Worm (Caenorhabditis elegans): Measurements from ENCODE around the gene ire-1.

The ire-1 gene

DNA sequence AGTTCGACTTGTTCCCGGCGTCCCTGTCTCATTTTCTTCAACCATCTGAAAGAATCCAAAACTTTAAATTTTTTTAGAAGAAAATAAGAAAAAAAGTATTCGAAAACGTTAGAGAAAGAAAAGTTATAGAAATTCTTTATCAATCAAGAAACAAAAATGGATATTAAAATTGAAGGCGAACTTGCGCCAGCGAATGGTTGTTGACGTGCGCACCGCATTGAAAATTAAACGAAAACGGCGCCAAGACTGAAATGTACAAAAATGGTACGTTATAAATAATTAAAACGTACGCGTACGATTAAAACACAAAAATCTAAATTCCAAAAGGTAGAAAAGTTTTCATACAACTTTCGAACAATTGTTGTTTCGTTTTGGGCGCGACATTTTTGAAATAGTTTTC lies 37.9 kb downstream of the ire-1 start, which contains the start of gene K02C4.3 (continued):
- TF ChIP-seq F39B2.1 (GFP tag; IDR thresholded peaks at IDR 0.05) (0 out of 2 replicates have a peak, but pooled peaks have one; percentile 25), let-526 (GFP tag; IDR thresholded peaks at IDR 0.05) (no peak), ceh-58 (GFP tag; IDR thresholded peaks at IDR 0.05) (no peak), hlh-26 (GFP tag; conservative IDR thresholded peaks at IDR 0.05) (no peak), mes-4 (tag; optimal IDR thresholded peaks at IDR 0.05) (no peak), mcd-1 (GFP tag; IDR thresholded peaks at IDR 0.05) (peak; percentile 75), lsl-1 (GFP tag; optimal IDR thresholded peaks at IDR 0.05) (peak; percentile 56), Y53F4B.3 (GFP tag; IDR thresholded peaks at IDR 0.05) (no peak), aptf-2 (GFP tag; conservative IDR thresholded peaks at IDR 0.05) (no peak), ztf-25 (GFP tag; IDR thresholded peaks at IDR 0.05) (no peak), ekl-4 (GFP tag; IDR thresholded peaks at IDR 0.05) (no peak), unc-62 (GFP tag; optimal IDR thresholded peaks at IDR 0.05) (no peak), F23B12.7 (tag; optimal IDR thresholded peaks at IDR 0.05; ENCODE audit: insufficient read depth) (peak; percentile 13), egrh-3 (GFP tag; IDR thresholded peaks at IDR 0.05) (no peak), ceh-79 (tag; optimal IDR thresholded peaks at IDR 0.05) (no peak), C06A6.2 (GFP tag; conservative IDR thresholded peaks at IDR 0.05) (no peak), hmg-20 (GFP tag; IDR thresholded peaks at IDR 0.05) (no peak), B0336.3 (GFP tag; IDR thresholded peaks at IDR 0.05) (no peak), ztf-3 (GFP tag; optimal IDR thresholded peaks at IDR 0.05) (no peak), B0019.2 (GFP tag; conservative IDR thresholded peaks at IDR 0.05) (no peak), mxl-1 (tag; optimal IDR thresholded peaks at IDR 0.05) (no peak), rec-8 (tag; optimal IDR thresholded peaks at IDR 0.05) (no peak), F57C9.4 (tag; optimal IDR thresholded peaks at IDR 0.05) (no peak), die-1 (tag; optimal IDR thresholded peaks at IDR 0.05) (no peak), lin-26 (GFP tag; IDR thresholded peaks at IDR 0.05) (no peak), B0261.1 (tag; optimal IDR thresholded peaks at IDR 0.05) (no peak), ceh-40 (GFP tag; IDR thresholded peaks at IDR 0.05) (no peak), cebp-1 (GFP tag; IDR thresholded peaks at IDR 0.05) (no peak), cebp-1 (tag; optimal IDR thresholded peaks at IDR 0.05) (no peak), let-607 (tag; optimal IDR thresholded peaks at IDR 0.05) (no peak), cebp-2 (GFP tag; IDR thresholded peaks at IDR 0.05) (no peak), efl-1 (GFP tag; optimal IDR thresholded peaks at IDR 0.05) (peak; percentile 69), hsf-1 (GFP tag; IDR thresholded peaks at IDR 0.05) (no peak), pbrm-1 (GFP tag; IDR thresholded peaks at IDR 0.05) (no peak), rcor-1 (GFP tag; IDR thresholded peaks at IDR 0.05) (no peak), ceh-91 (GFP tag; IDR thresholded peaks at IDR 0.05) (0 out of 2 replicates have a peak, but pooled peaks have one; percentile 16), repo-1 (tag; optimal IDR thresholded peaks at IDR 0.05) (no peak), lin-35 (GFP tag; optimal IDR thresholded peaks at IDR 0.05) (peak in 1 of 3 experiments; percentile 80), Y53G8AR.9 (GFP tag; conservative IDR thresholded peaks at IDR 0.05) (no peak), lin-40 (tag; optimal IDR thresholded peaks at IDR 0.05) (peak; percentile 37), tbx-9 (tag; optimal IDR thresholded peaks at IDR 0.05; ENCODE audit: borderline replicate concordance) (no peak), Y95B8A.8 (GFP tag; IDR thresholded peaks at IDR 0.05) (no peak), snpc-3.4 (tag; optimal IDR thresholded peaks at IDR 0.05) (peak; percentile 60), nfya-1 (tag; optimal IDR thresholded peaks at IDR 0.05; ENCODE audit: borderline replicate concordance, insufficient read depth) (no peak), madf-10 (tag; optimal IDR thresholded peaks at IDR 0.05) (no peak), D2030.7 (GFP tag; IDR thresholded peaks at IDR 0.05) (no peak), madf-3 (GFP tag; IDR thresholded peaks at IDR 0.05) (no peak), Y56A3A.18 (GFP tag; IDR thresholded peaks at IDR 0.05) (no peak), pha-4 (tag; optimal IDR thresholded peaks at IDR 0.05) (no peak)

All from whole organism, young adult.